Fruit fly (Drosophila melanogaster): ENCODE results near the gene CG32107.

Gene CG32107

DNA sequence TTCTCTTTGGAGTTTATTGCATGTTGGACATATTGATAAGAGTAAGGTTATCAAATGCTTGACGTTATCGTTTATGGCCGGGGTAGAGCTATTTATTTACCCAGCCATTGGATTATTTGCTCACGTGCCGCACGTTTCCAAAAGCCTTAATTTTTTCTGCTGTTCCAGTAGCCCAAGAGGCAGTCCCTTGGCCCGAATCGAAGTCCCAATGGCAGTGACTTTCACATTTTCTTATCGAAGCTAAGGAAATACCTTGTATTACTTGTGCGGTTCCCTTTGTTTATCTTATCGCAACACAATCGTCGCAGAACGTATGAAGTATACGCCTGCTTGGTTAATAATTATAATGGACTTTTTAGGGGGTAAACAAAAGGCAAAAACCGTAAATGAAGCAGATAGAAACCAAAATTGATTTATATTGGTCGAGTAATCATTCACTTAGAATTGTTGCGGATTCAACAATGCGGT lies 28.3 kb upstream of the CG32107 start, which contains the start of gene CG43894 (continued):
- no peak for TF ChIP-seq Ptx1 (GFP tag; IDR thresholded peaks at IDR 0.05)
- no peak for TF ChIP-seq Taf1 (GFP tag; IDR thresholded peaks at IDR 0.05)
- TF ChIP-seq CG6854 (GFP tag; optimal IDR thresholded peaks at IDR 0.05) = peak; percentile 6
- TF ChIP-seq CG14014 (GFP tag; IDR thresholded peaks at IDR 0.05) = no peak
- no peak for TF ChIP-seq CG18476 (GFP tag; optimal IDR thresholded peaks at IDR 0.05)
- no peak for TF ChIP-seq CG2120 (GFP tag; optimal IDR thresholded peaks at IDR 0.05)
- TF ChIP-seq Hr39 (optimal IDR thresholded peaks at IDR 0.05) = no peak
- no peak for TF ChIP-seq CG8924 (tag; optimal IDR thresholded peaks at IDR 0.05)
- no peak for TF ChIP-seq CG13424 (tag; optimal IDR thresholded peaks at IDR 0.05)
- TF ChIP-seq dimm (GFP tag; IDR thresholded peaks at IDR 0.05) = no peak
- no peak for TF ChIP-seq sim (GFP tag; IDR thresholded peaks at IDR 0.05)
- no peak for TF ChIP-seq YL-1 (GFP tag; optimal IDR thresholded peaks at IDR 0.05)
- no peak for TF ChIP-seq CG42726 (GFP tag; IDR thresholded peaks at IDR 0.05; ENCODE audit: partially characterized antibody)
- TF ChIP-seq CG10565 (GFP tag; optimal IDR thresholded peaks at IDR 0.05) = no peak
- TF ChIP-seq CG13296 (GFP tag; optimal IDR thresholded peaks at IDR 0.05) = peak; percentile 52
- TF ChIP-seq sna (GFP tag; IDR thresholded peaks at IDR 0.05; ENCODE audit: partially characterized antibody) = no peak
- TF ChIP-seq CG18619 (GFP tag; optimal IDR thresholded peaks at IDR 0.05) = no peak
- no peak for TF ChIP-seq Usf (GFP tag; optimal IDR thresholded peaks at IDR 0.05)
- no peak for TF ChIP-seq CG18262 (tag; optimal IDR thresholded peaks at IDR 0.05)
- peak; percentile 95 for TF ChIP-seq sug (tag; optimal IDR thresholded peaks at IDR 0.05)
- TF ChIP-seq tin (GFP tag; optimal IDR thresholded peaks at IDR 0.05) = no peak
- TF ChIP-seq gem (tag; optimal IDR thresholded peaks at IDR 0.05) = no peak
- no peak for TF ChIP-seq Opbp (GFP tag; IDR thresholded peaks at IDR 0.05; ENCODE audit: partially characterized antibody)
- 0 out of 4 replicates have a peak, but pooled peaks have one; percentile 63 for TF ChIP-seq chinmo (GFP tag; IDR thresholded peaks at IDR 0.05; ENCODE audit: partially characterized antibody)
- TF ChIP-seq gt (GFP tag; IDR thresholded peaks at IDR 0.05) = no peak
- TF ChIP-seq CG30403 (GFP tag; optimal IDR thresholded peaks at IDR 0.05) = no peak
- no peak for TF ChIP-seq gsb (GFP tag; IDR thresholded peaks at IDR 0.05)
- no peak for TF ChIP-seq CG6791 (GFP tag; IDR thresholded peaks at IDR 0.05; ENCODE audit: partially characterized antibody)
- TF ChIP-seq dati (GFP tag; IDR thresholded peaks at IDR 0.05) = no peak
- no peak for TF ChIP-seq D (optimal IDR thresholded peaks at IDR 0.05)
- no peak for TF ChIP-seq D (GFP tag; optimal IDR thresholded peaks at IDR 0.05)
- no peak for TF ChIP-seq ERR (GFP tag; optimal IDR thresholded peaks at IDR 0.05)
- no peak for TF ChIP-seq CG12219 (GFP tag; optimal IDR thresholded peaks at IDR 0.05)
- TF ChIP-seq ttk (GFP tag; IDR thresholded peaks at IDR 0.05) = no peak
- no peak for TF ChIP-seq Gug (GFP tag; IDR thresholded peaks at IDR 0.05)
- no peak for TF ChIP-seq CkIIα-i1 (GFP tag; IDR thresholded peaks at IDR 0.05)
- TF ChIP-seq CG16815 (GFP tag; optimal IDR thresholded peaks at IDR 0.05) = no peak
- no peak for TF ChIP-seq CG12659 (GFP tag; optimal IDR thresholded peaks at IDR 0.05)
- TF ChIP-seq HLH4C (GFP tag; IDR thresholded peaks at IDR 0.05; ENCODE audit: partially characterized antibody) = no peak
- TF ChIP-seq CG4282 (GFP tag; optimal IDR thresholded peaks at IDR 0.05) = no peak
- TF ChIP-seq CG3995 (GFP tag; optimal IDR thresholded peaks at IDR 0.05) = no peak
- no peak for TF ChIP-seq Elba2 (GFP tag; optimal IDR thresholded peaks at IDR 0.05)
- no peak for TF ChIP-seq ham (GFP tag; IDR thresholded peaks at IDR 0.05)
- no peak for TF ChIP-seq lbe (GFP tag; optimal IDR thresholded peaks at IDR 0.05)
- TF ChIP-seq CG15696 (tag; optimal IDR thresholded peaks at IDR 0.05) = no peak
- TF ChIP-seq CG31224 (GFP tag; IDR thresholded peaks at IDR 0.05) = no peak
- no peak for TF ChIP-seq Ssrp (tag; optimal IDR thresholded peaks at IDR 0.05)
- no peak for TF ChIP-seq CG12155 (GFP tag; optimal IDR thresholded peaks at IDR 0.05)
- no peak for TF ChIP-seq CG6175 (GFP tag; IDR thresholded peaks at IDR 0.05)
- TF ChIP-seq MTF-1 (GFP tag; optimal IDR thresholded peaks at IDR 0.05; ENCODE audit: borderline replicate concordance) = peak; percentile 21
- TF ChIP-seq CG3838 (GFP tag; optimal IDR thresholded peaks at IDR 0.05) = no peak
- no peak for TF ChIP-seq Lpt (GFP tag; optimal IDR thresholded peaks at IDR 0.05)
- no peak for TF ChIP-seq Camta (GFP tag; optimal IDR thresholded peaks at IDR 0.05)
